Worm (Caenorhabditis elegans): ENCODE measurements around the gene C07B5.6.

Gene C07B5.6

ce11 chrX:9540464-9540863, 21.6 kb downstream of the C07B5.6 start (continued):
- no peak for TF ChIP-seq jun-1 (tag; optimal IDR thresholded peaks at IDR 0.05)
- TF ChIP-seq hlh-30 (tag; optimal IDR thresholded peaks at IDR 0.05; ENCODE audit: insufficient read depth) = peak; percentile 89
- no peak for TF ChIP-seq F37D6.2 (tag; optimal IDR thresholded peaks at IDR 0.05)
- no peak for TF ChIP-seq T26A8.4 (GFP tag; IDR thresholded peaks at IDR 0.05)
- no peak for TF ChIP-seq fkh-10 (GFP tag; optimal IDR thresholded peaks at IDR 0.05)
- TF ChIP-seq nhr-25 (tag; optimal IDR thresholded peaks at IDR 0.05; ENCODE audit: borderline replicate concordance, insufficient read depth) = no peak
- no peak for TF ChIP-seq duxl-1 (tag; optimal IDR thresholded peaks at IDR 0.05; ENCODE audit: poor library complexity)
- TF ChIP-seq unc-39 (tag; optimal IDR thresholded peaks at IDR 0.05) = no peak
- TF ChIP-seq nhr-6 (tag; optimal IDR thresholded peaks at IDR 0.05) = no peak
- TF ChIP-seq gei-8 (GFP tag; optimal IDR thresholded peaks at IDR 0.05) = no peak
- no peak for TF ChIP-seq Y75B8A.6 (GFP tag; IDR thresholded peaks at IDR 0.05)
- TF ChIP-seq dmd-6 (GFP tag; IDR thresholded peaks at IDR 0.05) = peak; percentile 94
- TF ChIP-seq ZK337.2 (GFP tag; IDR thresholded peaks at IDR 0.05) = no peak
- TF ChIP-seq spr-3 (GFP tag; optimal IDR thresholded peaks at IDR 0.05) = no peak
- TF ChIP-seq egl-27 (tag; optimal IDR thresholded peaks at IDR 0.05) = no peak
- no peak for TF ChIP-seq nhr-10 (tag; optimal IDR thresholded peaks at IDR 0.05)
- peak in 1 of 2 experiments; percentile 22 for TF ChIP-seq hif-1 (tag; optimal IDR thresholded peaks at IDR 0.05)
- peak; percentile 45 for TF ChIP-seq aha-1 (tag)
- peak; percentile 76 for TF ChIP-seq pqm-1 (tag; optimal IDR thresholded peaks at IDR 0.05)
- no peak for TF ChIP-seq F49E8.2 (tag; optimal IDR thresholded peaks at IDR 0.05; ENCODE audit: borderline replicate concordance)
- no peak for TF ChIP-seq ctbp-1 (GFP tag; IDR thresholded peaks at IDR 0.05)
- TF ChIP-seq nhr-76 (tag; optimal IDR thresholded peaks at IDR 0.05) = no peak
- TF ChIP-seq lsy-2 (tag; optimal IDR thresholded peaks at IDR 0.05) = peak in 1 of 2 experiments; percentile 39
- no peak for TF ChIP-seq nhr-48 (tag; optimal IDR thresholded peaks at IDR 0.05)
- TF ChIP-seq unc-130 (GFP tag; optimal IDR thresholded peaks at IDR 0.05) = no peak
- TF ChIP-seq nhr-11 (tag; optimal IDR thresholded peaks at IDR 0.05) = no peak
- no peak for TF ChIP-seq F44E2.7 (GFP tag; IDR thresholded peaks at IDR 0.05)
- TF ChIP-seq sdz-12 (GFP tag; optimal IDR thresholded peaks at IDR 0.05) = no peak
- TF ChIP-seq pha-4 (GFP tag; IDR thresholded peaks at IDR 0.05) = no peak
- no peak for TF ChIP-seq pha-4 (tag; optimal IDR thresholded peaks at IDR 0.05)
- TF ChIP-seq nhr-111 (GFP tag; optimal IDR thresholded peaks at IDR 0.05) = no peak
- no peak for TF ChIP-seq vab-7 (GFP tag; IDR thresholded peaks at IDR 0.05)
- no peak for TF ChIP-seq daf-8 (GFP tag; IDR thresholded peaks at IDR 0.05)
- no peak for TF ChIP-seq snpc-4 (tag; optimal IDR thresholded peaks at IDR 0.05)
- no peak for TF ChIP-seq ama-1 (optimal IDR thresholded peaks at IDR 0.05)
- no peak for TF ChIP-seq lim-7 (GFP tag; IDR thresholded peaks at IDR 0.05)
- no peak for TF ChIP-seq lin-1 (GFP tag; IDR thresholded peaks at IDR 0.05)
- TF ChIP-seq zag-1 (tag; optimal IDR thresholded peaks at IDR 0.05) = no peak
- no peak for TF ChIP-seq ceh-62 (tag; optimal IDR thresholded peaks at IDR 0.05)
- no peak for TF ChIP-seq ceh-20 (GFP tag; IDR thresholded peaks at IDR 0.05)
- TF ChIP-seq ztf-11 (tag; optimal IDR thresholded peaks at IDR 0.05) = no peak
- TF ChIP-seq mdt-29 (GFP tag; IDR thresholded peaks at IDR 0.05) = no peak
- no peak for TF ChIP-seq skn-1 (tag; optimal IDR thresholded peaks at IDR 0.05)
- peak; percentile 69 for TF ChIP-seq tra-1 (GFP tag; IDR thresholded peaks at IDR 0.05)
- TF ChIP-seq F10B5.3 (tag; optimal IDR thresholded peaks at IDR 0.05) = no peak
- TF ChIP-seq nhr-102 (tag; optimal IDR thresholded peaks at IDR 0.05) = no peak
- TF ChIP-seq zfp-3 (GFP tag; conservative IDR thresholded peaks at IDR 0.05) = no peak
- TF ChIP-seq madf-9 (GFP tag; conservative IDR thresholded peaks at IDR 0.05) = no peak
- peak; percentile 93 for TF ChIP-seq hlh-11 (tag; optimal IDR thresholded peaks at IDR 0.05)
- no peak for TF ChIP-seq dmd-9 (GFP tag; IDR thresholded peaks at IDR 0.05)
- no peak for TF ChIP-seq ceh-82 (tag; optimal IDR thresholded peaks at IDR 0.05)
- TF ChIP-seq ztf-7 (tag; optimal IDR thresholded peaks at IDR 0.05) = no peak
- no peak for TF ChIP-seq lin-29 (GFP tag; IDR thresholded peaks at IDR 0.05)

All from whole organism, L4 larva.